Worm (Caenorhabditis elegans) whole organism, young adult: Measurements from ENCODE around the gene Y38F1A.7.
A peak's percentile ranks its signal among the peaks of the same experiment; 100 is the strongest.

Experiments
- B0019.2 ChIP-seq: fragments of 200-800 bp; sonication (Bioruptor generic); conservative IDR thresholded peaks from 2 replicates; pipeline ENCODE4 v1.3.6; 2022; ENCODE audit warnings: missing genetic modification reagents, missing genetic modification characterization, missing compliant biosample characterization
- F22D6.2 ChIP-seq: sonication (generic microtip); optimal IDR thresholded peaks from 2 replicates; lab custom pipeline; 2016; ENCODE audit warnings: mild to moderate bottlenecking, missing genetic modification characterization, missing compliant biosample characterization
- F52B5.7 ChIP-seq: sonication (generic microtip); optimal IDR thresholded peaks from 2 replicates; lab custom pipeline; 2016; ENCODE audit warnings: mild to moderate bottlenecking, missing genetic modification characterization, missing compliant biosample characterization
- K11D2.4 ChIP-seq: fragments of 200-800 bp; sonication (Bioruptor generic); IDR thresholded peaks from 2 replicates; pipeline ENCODE4 v1.3.6; 2022; ENCODE audit warnings: missing genetic modification reagents, missing genetic modification characterization, missing compliant biosample characterization
- T07F8.4 ChIP-seq: sonication (generic microtip); optimal IDR thresholded peaks from 2 replicates; lab custom pipeline; 2016; ENCODE audit warnings: mild to moderate bottlenecking, missing genetic modification characterization, moderate library complexity, missing compliant biosample characterization
- Y53F4B.3 ChIP-seq: fragments of 200-800 bp; sonication (Bioruptor generic); IDR thresholded peaks from 2 replicates; pipeline ENCODE4 v1.3.6; 2022; ENCODE audit warnings: missing genetic modification reagents, missing genetic modification characterization, missing compliant biosample characterization
- Y56A3A.18 ChIP-seq: fragments of 200-800 bp; sonication (Bioruptor generic); IDR thresholded peaks from 2 replicates; pipeline ENCODE4 v1.3.6; 2022; ENCODE audit warnings: missing genetic modification reagents, missing genetic modification characterization, missing compliant biosample characterization
- Y79H2A.3 ChIP-seq: fragments of 200-800 bp; sonication (Bioruptor generic); conservative IDR thresholded peaks from 2 replicates; pipeline ENCODE4 v1.3.6; 2022; ENCODE audit warnings: missing genetic modification reagents, missing genetic modification characterization, missing compliant biosample characterization
- Y95B8A.8 ChIP-seq: fragments of 200-800 bp; sonication (Bioruptor generic); IDR thresholded peaks from 2 replicates; pipeline ENCODE4 v1.3.6; 2022; ENCODE audit warnings: missing genetic modification reagents, missing genetic modification characterization, missing compliant biosample characterization
- ZK185.1 ChIP-seq: sonication (generic microtip); optimal IDR thresholded peaks from 2 replicates; lab custom pipeline; 2016; ENCODE audit warnings: mild to moderate bottlenecking, missing genetic modification characterization, missing compliant biosample characterization; ENCODE audit not compliant: poor library complexity, severe bottlenecking
- akir-1 ChIP-seq: fragments of 200-800 bp; sonication (Bioruptor generic); optimal IDR thresholded peaks from 2 replicates; lab custom pipeline; 2018; ENCODE audit warnings: mild to moderate bottlenecking, missing genetic modification characterization, moderate library complexity, missing compliant biosample characterization
- aptf-2 ChIP-seq: fragments of 200-800 bp; sonication (Bioruptor generic); conservative IDR thresholded peaks from 2 replicates; pipeline ENCODE4 v1.3.6; 2022; ENCODE audit warnings: missing genetic modification reagents, missing genetic modification characterization, missing compliant biosample characterization
- ceh-40 ChIP-seq: fragments of 200-800 bp; sonication (Bioruptor generic); IDR thresholded peaks from 2 replicates; pipeline ENCODE4 v1.3.6; 2022; ENCODE audit warnings: missing genetic modification characterization, missing compliant biosample characterization
- ceh-58 ChIP-seq: fragments of 200-800 bp; sonication (Bioruptor generic); IDR thresholded peaks from 2 replicates; pipeline ENCODE4 v1.3.6; 2022; ENCODE audit warnings: missing genetic modification characterization, missing compliant biosample characterization
- chd-7 ChIP-seq: sonication (generic microtip); optimal IDR thresholded peaks from 2 replicates; lab custom pipeline; 2016; ENCODE audit warnings: mild to moderate bottlenecking, missing genetic modification characterization, moderate library complexity, missing compliant biosample characterization
- dox-1 ChIP-seq: fragments of 200-800 bp; sonication (Bioruptor generic); IDR thresholded peaks from 2 replicates; pipeline ENCODE4 v1.3.6; 2022; ENCODE audit warnings: missing genetic modification reagents, missing genetic modification characterization, missing compliant biosample characterization
- egrh-3 ChIP-seq: fragments of 200-800 bp; sonication (Bioruptor generic); IDR thresholded peaks from 2 replicates; pipeline ENCODE4 v1.3.6; 2022; ENCODE audit warnings: missing genetic modification reagents, missing genetic modification characterization, missing compliant biosample characterization
- ets-4 ChIP-seq: fragments of 200-800 bp; sonication (Bioruptor generic); optimal IDR thresholded peaks from 2 replicates; lab custom pipeline; 2018; ENCODE audit warnings: mild to moderate bottlenecking, missing genetic modification characterization, missing compliant biosample characterization
- hsf-1 ChIP-seq: fragments of 200-800 bp; sonication (Bioruptor generic); IDR thresholded peaks from 2 replicates; pipeline ENCODE4 v1.3.6; 2022; ENCODE audit warnings: missing genetic modification reagents, missing genetic modification characterization, missing compliant biosample characterization
- lin-35 ChIP-seq, 3 experiments: fragments of 150-350 bp in 2 of 3; sonication (generic microtip) in 1 of 3; optimal IDR thresholded peaks; 2 replicates each; lab custom pipeline; 2014 to 2018; ENCODE audit warnings: missing biosample characterization in 3 of 3, missing genetic modification characterization in 3 of 3, missing genetic modification reagents in 3 of 3
- lsy-27 ChIP-seq: sonication (generic microtip); optimal IDR thresholded peaks from 2 replicates; lab custom pipeline; 2017; ENCODE audit warnings: missing genetic modification characterization, mild to moderate bottlenecking, missing compliant biosample characterization, antibody characterized with exemption, missing genotype, borderline replicate concordance; ENCODE audit not compliant: insufficient read depth
- madf-10 ChIP-seq: sonication (generic microtip); optimal IDR thresholded peaks from 2 replicates; lab custom pipeline; 2016; ENCODE audit warnings: mild to moderate bottlenecking, missing genetic modification characterization, missing compliant biosample characterization
- madf-6 ChIP-seq: fragments of 200-800 bp; sonication (Bioruptor generic); IDR thresholded peaks from 2 replicates; pipeline ENCODE4 v1.3.6; 2022; ENCODE audit warnings: missing genetic modification reagents, missing genetic modification characterization, missing compliant biosample characterization
- mel-28 ChIP-seq: sonication (generic microtip); optimal IDR thresholded peaks from 2 replicates; lab custom pipeline; 2016; ENCODE audit warnings: borderline replicate concordance, mild to moderate bottlenecking, missing genetic modification characterization, missing compliant biosample characterization
- mes-4 ChIP-seq: sonication (generic microtip); optimal IDR thresholded peaks from 2 replicates; lab custom pipeline; 2016; ENCODE audit warnings: missing genotype, missing genetic modification characterization, missing compliant biosample characterization
- nfya-1 ChIP-seq: sonication (generic microtip); optimal IDR thresholded peaks from 2 replicates; lab custom pipeline; 2017; ENCODE audit warnings: antibody characterized with exemption, missing compliant biosample characterization, missing genetic modification characterization, borderline replicate concordance; ENCODE audit not compliant: insufficient read depth
- nhr-27 ChIP-seq: fragments of 200-800 bp; sonication (Bioruptor generic); optimal IDR thresholded peaks from 2 replicates; lab custom pipeline; 2018; ENCODE audit warnings: mild to moderate bottlenecking, missing genetic modification characterization, moderate library complexity, missing compliant biosample characterization
- nhr-80 ChIP-seq: sonication (generic microtip); optimal IDR thresholded peaks from 2 replicates; lab custom pipeline; 2016; ENCODE audit warnings: missing genetic modification characterization, missing compliant biosample characterization
- pbrm-1 ChIP-seq: fragments of 200-800 bp; sonication (Bioruptor generic); IDR thresholded peaks from 2 replicates; pipeline ENCODE4 v1.3.6; 2022; ENCODE audit warnings: missing genetic modification reagents, missing genetic modification characterization, missing compliant biosample characterization
- rcor-1 ChIP-seq: fragments of 200-800 bp; sonication (Bioruptor generic); IDR thresholded peaks from 2 replicates; pipeline ENCODE4 v1.3.6; 2022; ENCODE audit warnings: missing genetic modification reagents, missing genetic modification characterization, missing compliant biosample characterization
- repo-1 ChIP-seq: sonication (generic microtip); optimal IDR thresholded peaks from 2 replicates; lab custom pipeline; 2017; ENCODE audit warnings: mild to moderate bottlenecking, missing genetic modification characterization, missing compliant biosample characterization
- rpc-1 ChIP-seq, 2 experiments: fragments of 150-350 bp in 1 of 2; sonication (generic microtip) in 1 of 2; optimal IDR thresholded peaks; 2 replicates each; lab custom pipeline; 2014 to 2018; ENCODE audit warnings: missing biosample characterization in 1 of 2, missing genetic modification characterization in 1 of 2, missing genetic modification reagents in 1 of 2, missing genotype in 1 of 2
- sdz-38 ChIP-seq: sonication (generic microtip); optimal IDR thresholded peaks from 2 replicates; lab custom pipeline; 2016; ENCODE audit warnings: missing genotype, missing genetic modification characterization, missing compliant biosample characterization
- sptf-2 ChIP-seq: fragments of 200-800 bp; sonication (Bioruptor generic); optimal IDR thresholded peaks from 2 replicates; lab custom pipeline; 2018; ENCODE audit warnings: mild to moderate bottlenecking, missing genetic modification characterization, missing compliant biosample characterization
- tbp1 ChIP-seq: fragments of 200-800 bp; sonication (Bioruptor generic); optimal IDR thresholded peaks from 2 replicates; lab custom pipeline; 2018; ENCODE audit warnings: mild to moderate bottlenecking, missing genetic modification characterization, missing compliant biosample characterization
- unc-130 ChIP-seq: sonication (generic microtip); optimal IDR thresholded peaks from 2 replicates; lab custom pipeline; 2016; ENCODE audit warnings: missing genetic modification reagents, missing genetic modification characterization, missing compliant biosample characterization
- unc-62 ChIP-seq: fragments of 150-350 bp; optimal IDR thresholded peaks from 2 replicates; lab custom pipeline; 2014; ENCODE audit warnings: missing biosample characterization, missing genetic modification reagents, missing genetic modification characterization
- ztf-22 ChIP-seq: fragments of 200-800 bp; sonication (Bioruptor generic); optimal IDR thresholded peaks from 2 replicates; lab custom pipeline; 2018; ENCODE audit warnings: mild to moderate bottlenecking, missing genetic modification characterization, moderate library complexity, missing compliant biosample characterization
- ztf-3 ChIP-seq: fragments of 200-800 bp; sonication (Bioruptor generic); optimal IDR thresholded peaks from 2 replicates; lab custom pipeline; 2018; ENCODE audit warnings: mild to moderate bottlenecking, missing genetic modification characterization, missing compliant biosample characterization

Y38F1A.7 gene

ce11 chrII:12981980-12982575 is 15.5 kb downstream of the Y38F1A.7 start:
- TF ChIP-seq nhr-27 (tag; lab: Kevin White, UChicago) (no peak), nhr-80 (tag; lab: Kevin White, UChicago) (peak; percentile 26), ZK185.1 (tag; lab: Kevin White, UChicago) (no peak), T07F8.4 (tag; lab: Kevin White, UChicago) (no peak), egrh-3 (GFP tag; lab: Robert Waterston, UW) (no peak), ets-4 (GFP tag; lab: Kevin White, UChicago) (no peak), unc-130 (GFP tag; lab: Kevin White, UChicago) (no peak), unc-62 (GFP tag; lab: Kevin White, UChicago) (peak; percentile 80)

- TF ChIP-seq rcor-1 (GFP tag; lab: Robert Waterston, UW), result no peak
- TF ChIP-seq F52B5.7 (tag; lab: Kevin White, UChicago), result no peak
- no peak for TF ChIP-seq madf-6 (GFP tag; lab: Robert Waterston, UW)
- TF ChIP-seq F22D6.2 (tag; lab: Kevin White, UChicago), result no peak
- peak; percentile 51 for TF ChIP-seq dox-1
- peak; percentile 38 for TF ChIP-seq unc-62 (GFP tag; lab: Kevin White, UChicago)
- TF ChIP-seq lin-35 (GFP tag; optimal IDR thresholded peaks at IDR 0.05; lab: Kevin White, UChicago), result no peak
- TF ChIP-seq hsf-1 (GFP tag; lab: Robert Waterston, UW), result no peak
- peak; percentile 82 for TF ChIP-seq nhr-80 (tag; lab: Kevin White, UChicago)
- TF ChIP-seq K11D2.4 (GFP tag; lab: Robert Waterston, UW), result no peak
- TF ChIP-seq madf-10 (tag; lab: Kevin White, UChicago), result no peak
- no peak for TF ChIP-seq mes-4 (tag; lab: Kevin White, UChicago)
- peak; percentile 61 for TF ChIP-seq ets-4 (GFP tag; lab: Kevin White, UChicago)
- no peak for TF ChIP-seq tbp1
- TF ChIP-seq B0019.2, result no peak
- TF ChIP-seq Y53F4B.3 (GFP tag; lab: Robert Waterston, UW), result no peak
- no peak for TF ChIP-seq sdz-38 (tag; lab: Kevin White, UChicago)
These were observed 17.4 kb downstream of the Y38F1A.7 start, which contains the start of gene cyd-1 for ce11 chrII:12980212-12980611. cyd-1 (plus strand) TSS chrII:12980591.

ce11 chrII:12978658-12979057 is 18.9 kb downstream of the Y38F1A.7 start:
- no peak for TF ChIP-seq unc-130 (GFP tag; lab: Kevin White, UChicago)
- TF ChIP-seq, all 124 proteins: peak for 0

- TF ChIP-seq repo-1 (no peak), ZK185.1 (tag; lab: Kevin White, UChicago) (no peak), aptf-2 (no peak), ztf-22 (no peak), lsy-27 (tag; lab: Kevin White, UChicago) (no peak), Y79H2A.3 (GFP tag; lab: Robert Waterston, UW) (no peak), Y56A3A.18 (GFP tag; lab: Robert Waterston, UW) (no peak), sptf-2 (no peak), pbrm-1 (GFP tag; lab: Robert Waterston, UW) (no peak), F52B5.7 (tag; lab: Kevin White, UChicago) (no peak), mel-28 (tag; lab: Kevin White, UChicago) (no peak), chd-7 (tag; lab: Kevin White, UChicago) (no peak), ceh-58 (no peak), ztf-3 (GFP tag; lab: Kevin White, UChicago) (no peak), nfya-1 (tag; lab: Kevin White, UChicago) (no peak), Y95B8A.8 (no peak), ceh-40 (GFP tag; lab: Robert Waterston, UW) (no peak), rpc-1 (optimal IDR thresholded peaks at IDR 0.05; lab: Kevin White, UChicago) (no peak), rpc-1 (tag; optimal IDR thresholded peaks at IDR 0.05; lab: Kevin White, UChicago) (no peak), akir-1 (GFP tag; lab: Kevin White, UChicago) (no peak)
These were observed 28.0 kb downstream of the Y38F1A.7 start, which contains the start of gene Y38F1A.4 for ce11 chrII:12969622-12970021. Y38F1A.4 (minus strand) TSS chrII:12969722.
